Worm (Caenorhabditis elegans) whole organism, late embryonic: ENCODE measurements around the gene hosl-1.

Source experiments
- C38D4.7 ChIP-seq: fragments of 200-800 bp; sonication (Bioruptor generic); optimal IDR thresholded peaks from 2 replicates; lab custom pipeline; 2018; ENCODE audit warnings: mild to moderate bottlenecking, missing genetic modification characterization, moderate library complexity, missing compliant biosample characterization
- F13H6.1 ChIP-seq: sonication (generic microtip); optimal IDR thresholded peaks from 2 replicates; lab custom pipeline; 2016; ENCODE audit warnings: missing genetic modification characterization, missing compliant biosample characterization
- T23F11.4 ChIP-seq: fragments of 200-800 bp; sonication (Bioruptor generic); optimal IDR thresholded peaks from 2 replicates; lab custom pipeline; 2018; ENCODE audit warnings: mild to moderate bottlenecking, missing genetic modification characterization, missing compliant biosample characterization
- ceh-14 ChIP-seq: sonication (generic microtip); optimal IDR thresholded peaks from 2 replicates; lab custom pipeline; 2016; ENCODE audit warnings: missing genotype, missing genetic modification characterization, missing compliant biosample characterization
- ceh-2 ChIP-seq: sonication (generic microtip); optimal IDR thresholded peaks from 2 replicates; lab custom pipeline; 2016; ENCODE audit warnings: missing genotype, missing genetic modification characterization, missing compliant biosample characterization
- ceh-24 ChIP-seq: sonication (generic microtip); optimal IDR thresholded peaks from 2 replicates; lab custom pipeline; 2016; ENCODE audit warnings: mild to moderate bottlenecking, missing genetic modification characterization, missing compliant biosample characterization
- ceh-34 ChIP-seq: sonication (generic microtip); optimal IDR thresholded peaks from 2 replicates; lab custom pipeline; 2016; ENCODE audit warnings: mild to moderate bottlenecking, missing genetic modification characterization, missing compliant biosample characterization
- ceh-6 ChIP-seq: fragments of 200-800 bp; sonication (Bioruptor generic); optimal IDR thresholded peaks from 2 replicates; lab custom pipeline; 2018; ENCODE audit warnings: mild to moderate bottlenecking, missing genetic modification characterization, missing compliant biosample characterization
- che-1 ChIP-seq: sonication (generic microtip); optimal IDR thresholded peaks from 2 replicates; lab custom pipeline; 2016; ENCODE audit warnings: mild to moderate bottlenecking, missing genetic modification characterization, missing compliant biosample characterization
- dmd-4 ChIP-seq: sonication (generic microtip); optimal IDR thresholded peaks from 2 replicates; lab custom pipeline; 2016; ENCODE audit warnings: borderline replicate concordance, missing genetic modification characterization, missing compliant biosample characterization
- dve-1 ChIP-seq: sonication (generic microtip); optimal IDR thresholded peaks from 2 replicates; lab custom pipeline; 2017; ENCODE audit warnings: antibody characterized with exemption, mild to moderate bottlenecking, missing genetic modification characterization, missing compliant biosample characterization
- elt-2 ChIP-seq: sonication (generic microtip); optimal IDR thresholded peaks from 2 replicates; lab custom pipeline; 2016; ENCODE audit warnings: missing genetic modification reagents, missing genetic modification characterization, missing compliant biosample characterization
- ets-4 ChIP-seq: sonication (generic microtip); optimal IDR thresholded peaks from 2 replicates; lab custom pipeline; 2016; ENCODE audit warnings: missing genetic modification characterization, missing compliant biosample characterization
- fax-1 ChIP-seq: sonication (generic microtip); optimal IDR thresholded peaks from 2 replicates; lab custom pipeline; 2016; ENCODE audit warnings: missing genotype, missing genetic modification characterization, missing compliant biosample characterization
- fkh-10 ChIP-seq: fragments of 150-350 bp; optimal IDR thresholded peaks from 2 replicates; lab custom pipeline; 2014; ENCODE audit warnings: missing biosample characterization, missing genetic modification reagents, missing genetic modification characterization
- hlh-30 ChIP-seq: sonication (generic microtip); optimal IDR thresholded peaks from 2 replicates; lab custom pipeline; 2017; ENCODE audit warnings: antibody characterized with exemption, missing genetic modification characterization, missing compliant biosample characterization; ENCODE audit not compliant: insufficient read depth
- hlh-6 ChIP-seq: sonication (generic microtip); optimal IDR thresholded peaks from 2 replicates; lab custom pipeline; 2016; ENCODE audit warnings: missing genotype, missing genetic modification characterization, missing compliant biosample characterization
- hlh-8 ChIP-seq: sonication (generic microtip); optimal IDR thresholded peaks from 2 replicates; lab custom pipeline; 2016; ENCODE audit warnings: missing genotype, missing genetic modification characterization, missing compliant biosample characterization
- lim-6 ChIP-seq: sonication (generic microtip); optimal IDR thresholded peaks from 2 replicates; lab custom pipeline; 2016; ENCODE audit warnings: missing genetic modification characterization, missing compliant biosample characterization
- mec-3 ChIP-seq: sonication (generic microtip); optimal IDR thresholded peaks from 2 replicates; lab custom pipeline; 2016; ENCODE audit warnings: borderline replicate concordance, missing genetic modification characterization, missing compliant biosample characterization
- nfya-1 ChIP-seq: sonication (generic microtip); optimal IDR thresholded peaks from 2 replicates; lab custom pipeline; 2017; ENCODE audit warnings: missing genetic modification characterization, mild to moderate bottlenecking, missing compliant biosample characterization, antibody characterized with exemption, moderate library complexity
- nhr-232 ChIP-seq: sonication (generic microtip); optimal IDR thresholded peaks from 2 replicates; lab custom pipeline; 2016; ENCODE audit warnings: missing genetic modification characterization, missing compliant biosample characterization
- odd-2 ChIP-seq: sonication (generic microtip); optimal IDR thresholded peaks from 2 replicates; lab custom pipeline; 2017; ENCODE audit warnings: antibody characterized with exemption, mild to moderate bottlenecking, missing genetic modification characterization, missing compliant biosample characterization
- pat-9 ChIP-seq: fragments of 200-800 bp; sonication (Bioruptor generic); optimal IDR thresholded peaks from 2 replicates; lab custom pipeline; 2018; ENCODE audit warnings: mild to moderate bottlenecking, missing genetic modification characterization, moderate library complexity, missing compliant biosample characterization
- pha-2 ChIP-seq: sonication (generic microtip); optimal IDR thresholded peaks from 2 replicates; lab custom pipeline; 2017; ENCODE audit warnings: mild to moderate bottlenecking, missing genetic modification characterization, missing compliant biosample characterization
- pha-4 ChIP-seq: fragments of 150-350 bp; optimal IDR thresholded peaks from 2 replicates; lab custom pipeline; 2018; ENCODE audit warnings: missing biosample characterization, missing genetic modification reagents, missing genetic modification characterization
- pqm-1 ChIP-seq: sonication (generic microtip); optimal IDR thresholded peaks from 2 replicates; lab custom pipeline; 2016; ENCODE audit warnings: missing genetic modification characterization, missing compliant biosample characterization
- pros-1 ChIP-seq: fragments of 150-350 bp; optimal IDR thresholded peaks from 2 replicates; lab custom pipeline; 2014; ENCODE audit warnings: missing biosample characterization, missing genetic modification reagents, missing genetic modification characterization
- sdc-2 ChIP-seq: sonication (generic microtip); optimal IDR thresholded peaks from 2 replicates; lab custom pipeline; 2016; ENCODE audit warnings: missing genotype, missing genetic modification characterization, missing compliant biosample characterization
- sox-4 ChIP-seq: sonication (generic microtip); optimal IDR thresholded peaks from 2 replicates; lab custom pipeline; 2017; ENCODE audit warnings: mild to moderate bottlenecking, missing genetic modification characterization, inconsistent platforms, missing compliant biosample characterization
- syd-9 ChIP-seq: sonication (generic microtip); optimal IDR thresholded peaks from 2 replicates; lab custom pipeline; 2016; ENCODE audit warnings: mild to moderate bottlenecking, missing genetic modification characterization, moderate library complexity, missing compliant biosample characterization
- tbx-2 ChIP-seq: sonication (generic microtip); optimal IDR thresholded peaks from 2 replicates; lab custom pipeline; 2016; ENCODE audit warnings: missing genetic modification characterization, missing compliant biosample characterization
- ttx-3 ChIP-seq: sonication (generic microtip); optimal IDR thresholded peaks from 2 replicates; lab custom pipeline; 2016; ENCODE audit warnings: missing genetic modification reagents, missing genetic modification characterization, missing compliant biosample characterization
- unc-3 ChIP-seq, 2 experiments: fragments of 200-800 bp in 1 of 2; sonication (Bioruptor generic) in 1 of 2; sonication (generic microtip) in 1 of 2; conservative IDR thresholded peaks in 1 of 2; optimal IDR thresholded peaks in 1 of 2; 2 replicates each; pipeline versions ENCODE4 v1.3.6 to Lab custom; 2016 to 2022; ENCODE audit warnings: missing compliant biosample characterization in 2 of 2, missing genetic modification characterization in 2 of 2, missing genetic modification reagents in 1 of 2

The hosl-1 gene

ce11 chrX:4678029-4678428 lies 41.1 kb downstream of the hosl-1 start, which contains the start of gene flp-11:
TSS of gene flp-11 (minus strand) at chrX:4678129.
- TF ChIP-seq C38D4.7 (no peak), sox-4 (no peak), ceh-14 (tag; lab: Kevin White, UChicago) (no peak), pqm-1 (tag; lab: Kevin White, UChicago) (no peak), pros-1 (no peak), elt-2 (no peak), F13H6.1 (tag; lab: Kevin White, UChicago) (no peak), ceh-2 (no peak), syd-9 (no peak), nfya-1 (tag; lab: Kevin White, UChicago) (no peak), pha-4 (tag; lab: Kevin White, UChicago) (no peak), dmd-4 (no peak)

- no peak for TF ChIP-seq pat-9 (tag; lab: Kevin White, UChicago)
- no peak for TF ChIP-seq dmd-4
- no peak for TF ChIP-seq hlh-8 (tag; lab: Kevin White, UChicago)
- no peak for TF ChIP-seq fax-1 (tag; lab: Kevin White, UChicago)
- TF ChIP-seq ceh-2: no peak
- no peak for TF ChIP-seq hlh-6 (tag; lab: Kevin White, UChicago)
- no peak for TF ChIP-seq odd-2 (tag; lab: Kevin White, UChicago)
- no peak for TF ChIP-seq dve-1 (tag; lab: Kevin White, UChicago)
- TF ChIP-seq nhr-232 (tag; lab: Kevin White, UChicago): no peak
- TF ChIP-seq ceh-24 (tag; lab: Kevin White, UChicago): no peak
- no peak for TF ChIP-seq che-1 (tag; lab: Kevin White, UChicago)
- TF ChIP-seq C38D4.7: no peak
- TF ChIP-seq ceh-6 (GFP tag; lab: Kevin White, UChicago): no peak
- TF ChIP-seq fkh-10 (GFP tag; lab: Kevin White, UChicago): no peak
- TF ChIP-seq ets-4 (tag; lab: Kevin White, UChicago): no peak
Observed at ce11 chrX:4682616-4683015, 45.7 kb downstream of the hosl-1 start, which contains the start of gene K02G10.15. TSS of gene K02G10.15 (minus strand) at chrX:4682716.

ce11 chrX:4685579-4685978 lies 48.7 kb downstream of the hosl-1 start:
- TF ChIP-seq pha-2 (tag; lab: Kevin White, UChicago) (no peak), mec-3 (tag; lab: Kevin White, UChicago) (no peak), ttx-3 (tag; lab: Kevin White, UChicago) (no peak), tbx-2 (no peak), pha-4 (tag; lab: Kevin White, UChicago) (no peak), sdc-2 (no peak), dmd-4 (no peak), lim-6 (tag; lab: Kevin White, UChicago) (no peak)
- TF ChIP-seq, all 69 proteins: peak for 0

- TF ChIP-seq sox-4 (no peak), hlh-30 (tag; lab: Kevin White, UChicago) (no peak), ceh-34 (no peak), T23F11.4 (GFP tag; lab: Kevin White, UChicago) (no peak), pros-1 (no peak), ttx-3 (tag; lab: Kevin White, UChicago) (no peak), unc-3 (GFP tag; conservative IDR thresholded peaks at IDR 0.05; lab: Robert Waterston, UW) (no peak), unc-3 (tag; optimal IDR thresholded peaks at IDR 0.05; lab: Kevin White, UChicago) (no peak), F13H6.1 (tag; lab: Kevin White, UChicago) (no peak), syd-9 (no peak)
Observed at ce11 chrX:4691148-4691773, 54.3 kb downstream of the hosl-1 start, which contains the start of gene K02G10.5. TSS of gene K02G10.5 (minus strand) at chrX:4691198.
